Fruit fly (Drosophila melanogaster): ENCODE data around the gene Cyp311a1.
A peak's percentile ranks its signal among the peaks of the same experiment; 100 is the strongest.

Gene Cyp311a1

DNA sequence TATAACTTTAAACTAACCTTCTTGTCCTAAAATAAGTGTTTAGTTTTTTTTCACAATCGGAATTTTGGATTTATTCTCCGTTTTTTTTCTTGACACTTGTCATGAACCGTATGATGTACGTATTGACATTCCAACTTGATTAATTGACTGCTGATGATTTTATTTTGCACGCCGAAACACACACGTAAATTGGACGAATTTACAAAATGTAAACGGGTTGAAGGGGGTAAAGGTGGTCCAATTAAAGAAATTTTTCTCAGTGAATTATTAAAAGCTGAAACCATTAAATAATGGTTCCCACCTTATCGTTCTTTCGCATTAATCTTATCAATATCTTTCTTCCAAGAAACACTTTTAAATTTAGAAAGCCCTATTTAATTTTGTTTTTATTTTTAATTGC lies 25.3 kb upstream of the Cyp311a1 start, which contains the start of gene Uch-L5R:
TSS of gene Uch-L5R (minus strand) at position 101 of the 400 bp plus-strand sequence.
- no peak for TF ChIP-seq Clk (GFP tag; optimal IDR thresholded peaks at IDR 0.05)
- no peak for TF ChIP-seq tj (GFP tag; optimal IDR thresholded peaks at IDR 0.05)
- no peak for TF ChIP-seq Mnt (GFP tag; optimal IDR thresholded peaks at IDR 0.05)
- TF ChIP-seq ovo (GFP tag; optimal IDR thresholded peaks at IDR 0.05): no peak
- no peak for TF ChIP-seq toe (GFP tag; optimal IDR thresholded peaks at IDR 0.05)
- TF ChIP-seq kay (GFP tag; ENCODE audit: borderline replicate concordance): no peak
- TF ChIP-seq CG14711 (tag; optimal IDR thresholded peaks at IDR 0.05): no peak
- TF ChIP-seq CG12768 (GFP tag; optimal IDR thresholded peaks at IDR 0.05): no peak

DNA sequence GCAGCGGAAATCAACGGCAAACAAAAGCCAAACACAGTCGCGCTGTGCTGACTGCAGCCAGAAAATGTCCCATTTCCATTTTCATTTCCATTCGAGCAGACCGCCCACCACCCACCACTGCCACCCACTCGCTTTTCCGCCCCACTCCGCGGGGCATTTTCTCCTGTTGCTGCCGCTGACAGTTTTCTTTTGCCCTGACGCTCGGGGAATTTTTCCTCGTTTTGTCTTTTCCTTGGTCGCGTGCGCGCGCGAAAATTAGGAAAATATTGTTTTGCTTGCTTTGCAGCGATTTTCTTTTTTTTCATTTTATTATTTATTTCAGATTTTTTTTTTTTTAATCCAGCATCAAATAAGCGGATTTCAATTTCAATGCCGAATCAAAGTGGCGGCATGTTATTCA lies 19.0 kb upstream of the Cyp311a1 start:
- TF ChIP-seq CG12768 (GFP tag; optimal IDR thresholded peaks at IDR 0.05) (no peak), CG5204 (GFP tag; optimal IDR thresholded peaks at IDR 0.05) (no peak), Hr96 (GFP tag; optimal IDR thresholded peaks at IDR 0.05) (no peak), cnc (optimal IDR thresholded peaks at IDR 0.05) (no peak), CG1620 (GFP tag; optimal IDR thresholded peaks at IDR 0.05) (no peak), CG33017 (tag; optimal IDR thresholded peaks at IDR 0.05) (no peak), CG7045 (GFP tag; optimal IDR thresholded peaks at IDR 0.05) (no peak), CG7101 (tag; optimal IDR thresholded peaks at IDR 0.05) (no peak), Crg-1 (GFP tag; optimal IDR thresholded peaks at IDR 0.05) (no peak), cic (GFP tag; optimal IDR thresholded peaks at IDR 0.05) (no peak), ovo (GFP tag; optimal IDR thresholded peaks at IDR 0.05) (no peak), Mnt (GFP tag; optimal IDR thresholded peaks at IDR 0.05) (no peak), pad (GFP tag; optimal IDR thresholded peaks at IDR 0.05) (no peak), Clk (GFP tag; optimal IDR thresholded peaks at IDR 0.05) (no peak), bab1 (GFP tag; optimal IDR thresholded peaks at IDR 0.05) (no peak), CG11617 (GFP tag; optimal IDR thresholded peaks at IDR 0.05) (no peak), kay (GFP tag; ENCODE audit: borderline replicate concordance) (no peak)

DNA sequence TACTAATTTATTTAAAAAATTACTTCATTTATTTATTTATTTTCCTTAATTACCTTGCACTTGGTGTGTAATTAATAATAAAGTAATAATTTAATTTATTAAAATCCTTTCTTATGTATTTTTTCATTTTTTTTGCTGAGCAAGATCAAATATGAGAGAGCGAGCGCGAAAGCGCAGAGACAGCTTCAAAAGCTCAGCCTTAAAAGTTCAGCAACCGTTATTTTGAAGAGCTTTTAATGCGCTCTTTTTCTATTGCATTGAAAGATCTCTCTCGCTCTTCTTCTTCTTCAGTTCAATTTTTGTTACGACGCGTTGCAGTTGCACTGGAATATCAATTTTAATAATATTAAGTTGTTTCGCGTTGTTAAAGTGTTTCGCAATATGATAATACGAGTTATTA lies 12.1 kb upstream of the Cyp311a1 start, which contains the start of gene Ten-a:
TSS of gene Ten-a (plus strand) at position 301 of the 400 bp plus-strand sequence.
- TF ChIP-seq CG7101 (tag; optimal IDR thresholded peaks at IDR 0.05) (no peak), CG1620 (GFP tag; optimal IDR thresholded peaks at IDR 0.05) (no peak), kay (GFP tag; ENCODE audit: borderline replicate concordance) (no peak), CG12768 (GFP tag; optimal IDR thresholded peaks at IDR 0.05) (no peak), CG7045 (GFP tag; optimal IDR thresholded peaks at IDR 0.05) (no peak), cnc (optimal IDR thresholded peaks at IDR 0.05) (no peak), CG33017 (tag; optimal IDR thresholded peaks at IDR 0.05) (no peak), CG14711 (tag; optimal IDR thresholded peaks at IDR 0.05) (no peak), toe (GFP tag; optimal IDR thresholded peaks at IDR 0.05) (no peak), Hr96 (GFP tag; optimal IDR thresholded peaks at IDR 0.05) (no peak)

DNA sequence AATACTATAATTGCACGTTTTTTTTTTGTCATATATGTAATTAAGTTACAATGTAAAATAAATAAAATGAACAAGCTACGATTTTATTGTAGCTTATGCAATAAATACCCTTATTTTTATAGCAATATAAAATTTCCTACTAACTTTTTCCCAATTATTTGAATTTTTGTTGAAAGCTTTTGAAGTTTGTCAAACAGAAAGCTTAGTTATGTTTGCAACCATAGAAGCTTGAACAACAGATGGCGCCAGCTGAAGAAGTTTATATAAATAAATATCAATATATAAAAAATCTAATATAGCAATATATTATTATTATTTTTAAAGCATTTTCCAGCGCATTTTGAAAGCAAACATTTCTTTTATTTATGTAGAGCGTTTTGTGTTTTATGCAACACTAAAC lies 3.9 kb upstream of the Cyp311a1 start:
- TF ChIP-seq Crg-1 (GFP tag; optimal IDR thresholded peaks at IDR 0.05): no peak
- no peak for TF ChIP-seq CG11617 (GFP tag; optimal IDR thresholded peaks at IDR 0.05)
- TF ChIP-seq CG5204 (GFP tag; optimal IDR thresholded peaks at IDR 0.05): no peak
- peak; percentile 47 for TF ChIP-seq bab1 (GFP tag; optimal IDR thresholded peaks at IDR 0.05)
- no peak for TF ChIP-seq cic (GFP tag; optimal IDR thresholded peaks at IDR 0.05)

DNA sequence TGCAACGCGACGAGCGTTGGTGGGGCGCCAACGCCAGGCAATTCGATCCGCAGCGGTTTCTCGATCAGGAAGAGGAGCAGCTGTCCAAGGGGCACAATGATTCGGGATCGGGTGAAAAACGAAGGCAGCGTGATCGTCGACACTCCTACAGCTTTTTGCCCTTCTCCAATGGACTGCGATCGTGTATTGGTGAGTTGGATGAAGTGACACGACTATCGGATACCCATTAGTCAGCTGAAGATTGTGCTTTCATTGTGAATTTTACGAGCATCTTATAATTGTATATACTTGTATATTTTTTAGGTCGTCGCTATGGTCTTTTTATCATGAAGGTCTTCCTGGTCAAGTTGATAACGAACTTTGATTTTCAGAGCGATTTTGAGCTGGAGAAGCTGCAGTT lies 3.4 kb upstream of the Cyp311a1 start:
- TF ChIP-seq CG14711 (tag; optimal IDR thresholded peaks at IDR 0.05) (no peak), cnc (optimal IDR thresholded peaks at IDR 0.05) (no peak), Clk (GFP tag; optimal IDR thresholded peaks at IDR 0.05) (no peak), tj (GFP tag; optimal IDR thresholded peaks at IDR 0.05) (no peak), bab1 (GFP tag; optimal IDR thresholded peaks at IDR 0.05) (no peak), Hr96 (GFP tag; optimal IDR thresholded peaks at IDR 0.05) (no peak), cic (GFP tag; optimal IDR thresholded peaks at IDR 0.05) (no peak), toe (GFP tag; optimal IDR thresholded peaks at IDR 0.05) (no peak), CG5204 (GFP tag; optimal IDR thresholded peaks at IDR 0.05) (no peak), CG1620 (GFP tag; optimal IDR thresholded peaks at IDR 0.05) (no peak), CG11617 (GFP tag; optimal IDR thresholded peaks at IDR 0.05) (no peak), pad (GFP tag; optimal IDR thresholded peaks at IDR 0.05) (no peak), CG33017 (tag; optimal IDR thresholded peaks at IDR 0.05) (no peak), CG7045 (GFP tag; optimal IDR thresholded peaks at IDR 0.05) (no peak), kay (GFP tag; ENCODE audit: borderline replicate concordance) (no peak), ovo (GFP tag; optimal IDR thresholded peaks at IDR 0.05) (no peak)

DNA sequence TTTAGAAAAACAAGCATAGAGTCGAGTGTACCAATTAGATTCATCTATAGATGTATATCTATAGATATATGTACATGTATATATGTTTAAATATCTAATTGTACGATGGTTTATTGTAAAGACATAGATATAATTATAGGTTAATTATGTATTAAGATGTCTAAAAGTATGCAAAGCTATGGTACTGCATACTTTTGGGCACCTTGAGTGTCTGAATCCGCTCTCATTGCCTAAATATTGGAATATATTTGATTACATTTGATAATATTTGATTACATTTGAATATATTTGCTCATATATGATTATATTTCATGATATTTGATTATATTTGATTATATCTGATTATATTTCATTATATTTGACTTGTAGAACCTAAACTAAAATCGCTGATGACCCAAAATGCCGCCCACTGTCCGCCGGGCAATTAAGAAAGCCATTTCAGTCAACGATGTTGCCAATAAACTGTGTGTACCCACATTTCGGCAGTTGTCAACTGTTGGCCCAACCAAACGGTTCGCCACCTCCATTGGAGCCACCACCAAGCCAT lies 944 bp upstream of the Cyp311a1 start, which contains the start of gene Cyp318a1:
TSS of gene Cyp318a1 (plus strand) at position 497 of the 547 bp plus-strand sequence.
- TF ChIP-seq ovo (GFP tag; optimal IDR thresholded peaks at IDR 0.05) (no peak), cic (GFP tag; optimal IDR thresholded peaks at IDR 0.05) (no peak), tj (GFP tag; optimal IDR thresholded peaks at IDR 0.05) (no peak), CG14711 (tag; optimal IDR thresholded peaks at IDR 0.05) (no peak), CG7045 (GFP tag; optimal IDR thresholded peaks at IDR 0.05) (no peak), CG33017 (tag; optimal IDR thresholded peaks at IDR 0.05) (no peak), CG1620 (GFP tag; optimal IDR thresholded peaks at IDR 0.05) (no peak), CG12768 (GFP tag; optimal IDR thresholded peaks at IDR 0.05) (no peak), Hr96 (GFP tag; optimal IDR thresholded peaks at IDR 0.05) (no peak)
